Fruit fly (Drosophila melanogaster): ENCODE data around the gene eIF4G1.

DNA sequence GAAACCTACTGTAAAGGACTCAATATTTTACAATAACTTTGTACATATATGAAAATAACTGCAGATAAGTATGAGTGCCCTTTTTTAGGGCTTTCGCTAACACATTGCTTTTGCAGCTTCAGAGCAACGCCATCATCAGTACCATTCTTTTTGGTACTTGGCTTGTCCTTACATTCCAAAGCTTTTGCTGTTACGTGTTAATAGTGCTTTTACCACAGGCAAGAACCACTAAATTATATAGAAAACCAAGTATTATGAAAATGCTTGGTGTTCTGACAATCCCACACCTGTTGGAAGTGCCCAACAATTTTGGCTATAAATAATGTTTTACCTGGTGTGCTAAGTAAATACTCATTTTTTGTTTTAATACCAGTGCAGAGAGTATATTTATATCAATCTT lies 6.6 kb upstream of the eIF4G1 start:
- no peak for TF ChIP-seq hkb (optimal IDR thresholded peaks at IDR 0.05)
- TF ChIP-seq hkb (GFP tag; IDR thresholded peaks at IDR 0.05), result no peak
- no peak for TF ChIP-seq CG4424 (GFP tag; optimal IDR thresholded peaks at IDR 0.05)
- TF ChIP-seq CG6254 (GFP tag; optimal IDR thresholded peaks at IDR 0.05), result no peak
- no peak for TF ChIP-seq Tbp (GFP tag; optimal IDR thresholded peaks at IDR 0.05)
- TF ChIP-seq Ssrp (tag; optimal IDR thresholded peaks at IDR 0.05), result no peak
- peak; percentile 76 for TF ChIP-seq CG13894 (tag; optimal IDR thresholded peaks at IDR 0.05)
- no peak for TF ChIP-seq CG8290 (GFP tag; optimal IDR thresholded peaks at IDR 0.05)
- TF ChIP-seq CG8290 (tag; optimal IDR thresholded peaks at IDR 0.05), result no peak
- TF ChIP-seq pan (optimal IDR thresholded peaks at IDR 0.05), result no peak
- TF ChIP-seq pan (GFP tag; optimal IDR thresholded peaks at IDR 0.05 in 1 of 2, IDR thresholded peaks at IDR 0.05 in 1 of 2), result no peak
- no peak for TF ChIP-seq stwl (tag; optimal IDR thresholded peaks at IDR 0.05)
- TF ChIP-seq lov (optimal IDR thresholded peaks at IDR 0.05), result no peak
- no peak for TF ChIP-seq lov (GFP tag; IDR thresholded peaks at IDR 0.05)
